Worm (Caenorhabditis elegans): Measurements from ENCODE around the gene mon-2.

The mon-2 gene

DNA sequence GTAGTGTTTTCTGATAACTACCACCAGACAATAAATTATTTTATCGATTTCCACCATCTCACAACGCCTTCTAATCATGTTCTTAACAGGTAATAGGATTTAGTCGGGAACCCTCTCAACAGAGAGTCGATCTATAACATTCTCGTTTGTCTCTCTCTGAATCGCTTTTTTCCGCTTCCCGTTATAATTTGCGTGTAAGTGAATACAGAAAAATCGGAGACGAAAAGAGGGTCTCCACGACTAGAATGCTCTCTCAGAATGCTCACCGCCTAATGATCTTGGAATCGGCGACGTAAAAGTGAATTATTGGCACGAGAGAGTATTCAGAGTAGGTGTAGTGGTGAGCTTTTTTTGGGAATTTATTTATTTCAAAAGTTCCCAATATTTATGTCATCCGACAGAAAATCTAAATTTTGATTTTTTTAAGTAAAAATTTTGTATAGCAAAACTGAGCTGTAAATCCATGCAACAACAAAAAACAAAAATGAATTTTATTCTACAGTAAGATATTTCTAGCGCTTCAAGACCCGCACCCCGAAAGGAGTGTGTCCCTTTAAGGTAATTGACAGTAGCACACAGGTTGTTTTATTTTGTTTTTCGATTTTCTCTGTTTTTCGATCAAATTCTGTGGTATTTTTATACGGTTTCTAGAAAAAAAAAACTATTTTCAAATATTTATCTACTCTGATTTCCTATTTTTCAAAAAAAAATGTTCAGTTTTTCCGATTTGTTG, 30.3 kb downstream of the mon-2 start (continued):
- TF ChIP-seq him-1 (tag; optimal IDR thresholded peaks at IDR 0.05) (peak; percentile 30), F22D6.2 (tag; optimal IDR thresholded peaks at IDR 0.05) (no peak), attf-3 (GFP tag; conservative IDR thresholded peaks at IDR 0.05) (no peak), nfya-1 (tag; optimal IDR thresholded peaks at IDR 0.05; ENCODE audit: borderline replicate concordance, insufficient read depth) (no peak), D2030.7 (GFP tag; IDR thresholded peaks at IDR 0.05) (peak; percentile 33; the same call in 1 of the 2 replicates), ztf-26 (tag; optimal IDR thresholded peaks at IDR 0.05) (no peak), atf-7 (tag; optimal IDR thresholded peaks at IDR 0.05) (no peak), rec-8 (tag; optimal IDR thresholded peaks at IDR 0.05) (no peak), hlh-26 (GFP tag; conservative IDR thresholded peaks at IDR 0.05) (no peak), dpl-1 (GFP tag; optimal IDR thresholded peaks at IDR 0.05) (no peak), K12H6.12 (tag; optimal IDR thresholded peaks at IDR 0.05) (no peak), gei-17 (GFP tag; optimal IDR thresholded peaks at IDR 0.05) (no peak), bed-2 (GFP tag; IDR thresholded peaks at IDR 0.05) (no peak), ccch-3 (GFP tag; optimal IDR thresholded peaks at IDR 0.05) (no peak), xnd-1 (tag; optimal IDR thresholded peaks at IDR 0.05) (peak; percentile 67), Y67H2A.10 (GFP tag; conservative IDR thresholded peaks at IDR 0.05) (no peak), F33H1.4 (GFP tag; IDR thresholded peaks at IDR 0.05) (peak; percentile 83), T07F8.4 (tag; optimal IDR thresholded peaks at IDR 0.05) (no peak), ets-4 (GFP tag; optimal IDR thresholded peaks at IDR 0.05) (no peak), hrde-1 (tag; optimal IDR thresholded peaks at IDR 0.05; ENCODE audit: borderline replicate concordance) (no peak), dpff-1 (tag; optimal IDR thresholded peaks at IDR 0.05) (no peak), ztf-25 (GFP tag; IDR thresholded peaks at IDR 0.05) (no peak), ztf-18 (tag; optimal IDR thresholded peaks at IDR 0.05) (no peak)

DNA sequence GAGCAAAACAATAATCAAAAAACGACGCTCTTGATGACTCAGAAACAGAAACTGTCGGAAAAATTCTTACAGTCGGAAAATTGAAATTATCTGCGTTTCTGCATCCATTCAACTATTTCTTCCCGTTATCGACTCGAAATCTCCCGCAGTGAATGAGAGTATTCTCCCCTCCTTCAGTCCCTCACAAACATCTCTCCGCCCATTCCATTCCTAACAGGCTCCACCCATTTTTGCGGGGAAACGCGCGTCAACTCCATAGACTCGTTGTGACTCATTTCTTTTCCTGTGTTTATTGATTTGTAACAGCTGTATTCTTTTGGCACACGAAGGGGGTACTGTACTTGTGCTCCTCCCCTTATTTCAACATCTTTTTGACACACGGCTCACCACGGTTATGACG, 31.3 kb downstream of the mon-2 start:
- TF ChIP-seq hmg-20 (GFP tag; IDR thresholded peaks at IDR 0.05) (no peak), F10E7.11 (tag; optimal IDR thresholded peaks at IDR 0.05) (no peak), cebp-2 (GFP tag; IDR thresholded peaks at IDR 0.05) (0 out of 2 replicates have a peak, but pooled peaks have one; percentile 41), mel-28 (tag; optimal IDR thresholded peaks at IDR 0.05; ENCODE audit: borderline replicate concordance) (no peak), nfyb-1 (GFP tag; IDR thresholded peaks at IDR 0.05) (no peak), snpc-1.1 (tag; optimal IDR thresholded peaks at IDR 0.05; ENCODE audit: insufficient read depth) (no peak), cebp-1 (GFP tag; IDR thresholded peaks at IDR 0.05) (0 out of 2 replicates have a peak, but pooled peaks have one; percentile 24), cebp-1 (tag; optimal IDR thresholded peaks at IDR 0.05) (peak; percentile 59), mxl-1 (tag; optimal IDR thresholded peaks at IDR 0.05) (no peak), mcd-1 (GFP tag; IDR thresholded peaks at IDR 0.05) (no peak), nhr-80 (tag; optimal IDR thresholded peaks at IDR 0.05) (no peak), Y79H2A.3 (GFP tag; conservative IDR thresholded peaks at IDR 0.05) (no peak)

DNA sequence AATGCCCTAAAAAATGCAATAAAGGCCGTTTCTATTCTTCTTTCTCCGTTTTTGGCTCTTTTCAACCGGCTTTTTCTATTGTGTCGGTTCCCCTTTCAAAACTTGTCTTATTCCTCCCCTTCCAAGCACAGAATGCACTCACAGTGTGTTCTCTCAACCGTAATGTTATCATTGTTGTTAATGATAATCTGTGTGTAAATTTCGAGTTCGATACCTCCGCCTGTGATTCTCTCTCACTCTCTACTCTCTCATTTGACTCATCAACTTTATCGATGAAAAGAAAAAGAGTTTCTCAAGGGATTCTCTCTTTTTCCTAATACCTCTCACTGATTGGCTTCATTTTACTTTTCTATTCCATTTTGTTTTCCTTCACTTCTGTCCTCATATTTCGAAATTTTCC, 32.1 kb downstream of the mon-2 start:
- TF ChIP-seq snpc-4 (GFP tag; optimal IDR thresholded peaks at IDR 0.05) (no peak), snpc-4 (tag; optimal IDR thresholded peaks at IDR 0.05) (no peak), nhr-80 (tag; optimal IDR thresholded peaks at IDR 0.05) (peak; percentile 67), C06A6.2 (GFP tag; conservative IDR thresholded peaks at IDR 0.05) (no peak), cebp-1 (GFP tag; IDR thresholded peaks at IDR 0.05) (no peak), cebp-1 (tag; optimal IDR thresholded peaks at IDR 0.05) (peak; percentile 6), nhr-179 (tag; optimal IDR thresholded peaks at IDR 0.05) (no peak), cebp-2 (GFP tag; IDR thresholded peaks at IDR 0.05) (0 out of 2 replicates have a peak, but pooled peaks have one; percentile 10), Y53F4B.3 (GFP tag; IDR thresholded peaks at IDR 0.05) (no peak), Y56A3A.18 (GFP tag; IDR thresholded peaks at IDR 0.05) (no peak)
